Fruit fly (Drosophila melanogaster): ENCODE results near the gene Ugt35E1.

DNA sequence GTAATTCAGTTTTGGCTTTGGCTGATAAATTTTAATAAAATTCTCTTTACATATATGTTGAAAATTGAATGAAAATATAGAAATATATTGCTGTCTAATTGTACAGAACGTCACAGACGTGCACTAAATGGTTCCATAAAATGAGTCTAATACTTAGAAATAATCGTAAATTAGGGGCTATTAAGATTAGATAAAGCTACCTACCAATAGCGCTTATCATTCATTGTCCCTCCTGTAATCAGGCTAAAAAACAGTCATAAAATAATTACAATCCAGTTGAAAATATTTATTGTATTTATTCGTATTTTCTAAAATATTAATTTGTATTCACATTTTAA, 7.3 kb upstream of the Ugt35E1 start:
- TF ChIP-seq Hr96 (GFP tag; optimal IDR thresholded peaks at IDR 0.05) (no peak), CG7101 (tag; optimal IDR thresholded peaks at IDR 0.05) (peak; percentile 32), Clk (GFP tag; optimal IDR thresholded peaks at IDR 0.05) (no peak), toe (GFP tag; optimal IDR thresholded peaks at IDR 0.05) (no peak)
